Fruit fly (Drosophila melanogaster) whole organism: ENCODE measurements around the gene CG10565.

Source experiments
- CG8478 ChIP-seq: fragments of >200 bp; optimal IDR thresholded peaks from 2 replicates; lab custom pipeline; 2018; ENCODE audit warnings: inconsistent platforms
- Dll ChIP-seq: fragments of >200 bp; optimal IDR thresholded peaks from 2 replicates; lab custom pipeline; 2017
- EcR ChIP-seq, 2 experiments: fragments of >200 bp; optimal IDR thresholded peaks; 2 replicates each; lab custom pipeline; 2017; ENCODE audit warnings: missing biosample characterization in 2 of 2, missing genetic modification characterization in 2 of 2, missing genetic modification reagents in 2 of 2
- pan ChIP-seq: fragments of >200 bp; optimal IDR thresholded peaks from 2 replicates; lab custom pipeline; 2017
- psq ChIP-seq: fragments of >200 bp; optimal IDR thresholded peaks from 2 replicates; lab custom pipeline; 2017
- usp ChIP-seq: fragments of >200 bp; optimal IDR thresholded peaks from 2 replicates; lab custom pipeline; 2017; ENCODE audit warnings: missing biosample characterization, missing genetic modification characterization, mixed read lengths

CG10565 gene

dm6 chr3L:21131427-21131826 is 4.7 kb downstream of the CG10565 start, which contains the start of gene ICA69:
ICA69 (plus strand) TSS chr3L:21131446.
- TF ChIP-seq Dll (lab: Kevin White, UChicago), result no peak
- TF ChIP-seq usp, result no peak
- no peak for TF ChIP-seq EcR (GFP tag; optimal IDR thresholded peaks at IDR 0.05; lab: Kevin White, UChicago)
- TF ChIP-seq CG8478 (lab: Kevin White, UChicago), result no peak
- no peak for TF ChIP-seq psq (lab: Kevin White, UChicago)
- TF ChIP-seq pan (lab: Kevin White, UChicago), result no peak

dm6 chr3L:21130839-21131410 is 5.2 kb downstream of the CG10565 start, which contains the start of gene ko:
ko (minus strand) TSS chr3L:21131159.
- TF ChIP-seq pan (lab: Kevin White, UChicago), result no peak
- no peak for TF ChIP-seq Dll (lab: Kevin White, UChicago)
- no peak for TF ChIP-seq usp
- no peak for TF ChIP-seq EcR (GFP tag; optimal IDR thresholded peaks at IDR 0.05; lab: Kevin White, UChicago)
- no peak for TF ChIP-seq psq (lab: Kevin White, UChicago)
- TF ChIP-seq CG8478 (lab: Kevin White, UChicago), result no peak

- TF ChIP-seq Dll (lab: Kevin White, UChicago), result no peak
- TF ChIP-seq pan (lab: Kevin White, UChicago), result no peak
- no peak for TF ChIP-seq EcR (GFP tag; optimal IDR thresholded peaks at IDR 0.05; lab: Kevin White, UChicago)
- TF ChIP-seq usp, result no peak
- TF ChIP-seq CG8478 (lab: Kevin White, UChicago), result no peak
- no peak for TF ChIP-seq psq (lab: Kevin White, UChicago)
Observed at dm6 chr3L:21129682-21130081, 6.5 kb downstream of the CG10565 start.

- TF ChIP-seq pan (lab: Kevin White, UChicago) (no peak), usp (no peak), EcR (GFP tag; optimal IDR thresholded peaks at IDR 0.05; lab: Kevin White, UChicago) (no peak), CG8478 (lab: Kevin White, UChicago) (no peak), Dll (lab: Kevin White, UChicago) (no peak), psq (lab: Kevin White, UChicago) (no peak)
Observed at dm6 chr3L:21123453-21123852, 12.7 kb downstream of the CG10565 start, which contains the start of gene CG33284. CG33284 (plus strand) TSS chr3L:21123753.

dm6 chr3L:21122522-21122923 is 13.6 kb downstream of the CG10565 start:
- TF ChIP-seq CG8478 (lab: Kevin White, UChicago), result no peak
- TF ChIP-seq EcR (GFP tag; optimal IDR thresholded peaks at IDR 0.05; lab: Kevin White, UChicago), result no peak
- no peak for TF ChIP-seq pan (lab: Kevin White, UChicago)
- TF ChIP-seq Dll (lab: Kevin White, UChicago), result no peak
- TF ChIP-seq usp, result no peak

dm6 chr3L:21121353-21121752 is 14.8 kb downstream of the CG10565 start, which contains the start of gene CG43938:
CG43938 (plus strand) TSS chr3L:21121653.
- TF ChIP-seq CG8478 (lab: Kevin White, UChicago), result no peak
- no peak for TF ChIP-seq usp
- TF ChIP-seq psq (lab: Kevin White, UChicago), result no peak
- TF ChIP-seq pan (lab: Kevin White, UChicago), result no peak
- no peak for TF ChIP-seq EcR (GFP tag; optimal IDR thresholded peaks at IDR 0.05; lab: Kevin White, UChicago)
- no peak for TF ChIP-seq Dll (lab: Kevin White, UChicago)

dm6 chr3L:21118602-21119001 is 17.6 kb downstream of the CG10565 start:
- TF ChIP-seq pan (lab: Kevin White, UChicago) (no peak), EcR (GFP tag; optimal IDR thresholded peaks at IDR 0.05; lab: Kevin White, UChicago) (no peak), psq (lab: Kevin White, UChicago) (no peak), usp (no peak), Dll (lab: Kevin White, UChicago) (no peak), CG8478 (lab: Kevin White, UChicago) (no peak)

- TF ChIP-seq pan (lab: Kevin White, UChicago) (no peak), psq (lab: Kevin White, UChicago) (no peak), usp (no peak), CG8478 (lab: Kevin White, UChicago) (no peak), EcR (GFP tag; optimal IDR thresholded peaks at IDR 0.05; lab: Kevin White, UChicago) (no peak), Dll (lab: Kevin White, UChicago) (no peak)
Observed at dm6 chr3L:21113061-21113460, 23.1 kb downstream of the CG10565 start.

dm6 chr3L:21108454-21108853 is 27.7 kb downstream of the CG10565 start:
- no peak for TF ChIP-seq Dll (lab: Kevin White, UChicago)
- no peak for TF ChIP-seq psq (lab: Kevin White, UChicago)
- TF ChIP-seq CG8478 (lab: Kevin White, UChicago), result no peak
- no peak for TF ChIP-seq pan (lab: Kevin White, UChicago)
- no peak for TF ChIP-seq EcR (GFP tag; optimal IDR thresholded peaks at IDR 0.05; lab: Kevin White, UChicago)
- TF ChIP-seq usp, result no peak

dm6 chr3L:21106883-21107282 is 29.3 kb downstream of the CG10565 start:
- no peak for TF ChIP-seq EcR (GFP tag; optimal IDR thresholded peaks at IDR 0.05; lab: Kevin White, UChicago)
- TF ChIP-seq Dll (lab: Kevin White, UChicago), result no peak
- no peak for TF ChIP-seq psq (lab: Kevin White, UChicago)
- TF ChIP-seq pan (lab: Kevin White, UChicago), result no peak
- no peak for TF ChIP-seq CG8478 (lab: Kevin White, UChicago)
- TF ChIP-seq usp, result no peak

- TF ChIP-seq EcR (GFP tag; optimal IDR thresholded peaks at IDR 0.05; lab: Kevin White, UChicago) (peak in 1 of 2 experiments; percentile 27), Dll (lab: Kevin White, UChicago) (no peak), CG8478 (lab: Kevin White, UChicago) (no peak), usp (no peak), psq (lab: Kevin White, UChicago) (no peak), pan (lab: Kevin White, UChicago) (no peak)
Observed at dm6 chr3L:21104338-21105018, 31.7 kb downstream of the CG10565 start.
